Fruit fly (Drosophila melanogaster) ovary, adult (tissue): ENCODE measurements around the gene unc79.
A peak's percentile ranks its signal among the peaks of the same experiment; 100 is the strongest.

Experiments
- CG17801 ChIP-seq: fragments of 200-800 bp; optimal IDR thresholded peaks from 2 replicates; lab custom pipeline; 2019; ENCODE audit warnings: missing biosample characterization, mild to moderate bottlenecking, missing genetic modification characterization, moderate library complexity; ENCODE audit not compliant: partially characterized antibody

Gene unc79

dm6 chr3R:19229245-19229644 lies 16.7 kb downstream of the unc79 start, which contains the start of the genes CG5250 and Polr2M:
TSS of gene CG5250 (minus strand) at chr3R:19229276.
TSS of gene Polr2M (plus strand) at chr3R:19229463.
- TF ChIP-seq CG17801 (GFP tag; lab: Kevin White, UChicago) = peak; percentile 6

DNA sequence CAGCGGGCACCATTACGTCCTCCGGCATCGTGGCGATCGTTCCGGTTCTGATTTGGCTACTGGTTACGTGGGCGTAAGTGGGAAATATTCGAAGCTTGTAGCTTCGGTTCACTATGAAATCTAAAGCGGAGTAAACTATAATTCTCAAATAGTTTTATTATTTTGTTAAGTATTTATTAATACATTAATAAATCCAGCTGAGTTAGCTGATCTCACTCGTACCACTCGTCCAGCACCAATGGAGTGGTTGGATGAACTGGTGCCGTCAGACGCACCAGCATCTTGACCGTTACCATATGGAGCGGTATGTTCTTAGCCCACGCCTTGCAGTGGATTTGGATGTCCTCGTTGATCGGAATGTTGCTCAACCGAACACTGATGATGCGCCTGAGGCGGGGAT lies 17.9 kb downstream of the unc79 start, which contains the start of gene CG11703:
TSS of gene CG11703 (minus strand) at position 101 of the 400 bp plus-strand sequence.
- no peak for TF ChIP-seq CG17801 (GFP tag; lab: Kevin White, UChicago)

DNA sequence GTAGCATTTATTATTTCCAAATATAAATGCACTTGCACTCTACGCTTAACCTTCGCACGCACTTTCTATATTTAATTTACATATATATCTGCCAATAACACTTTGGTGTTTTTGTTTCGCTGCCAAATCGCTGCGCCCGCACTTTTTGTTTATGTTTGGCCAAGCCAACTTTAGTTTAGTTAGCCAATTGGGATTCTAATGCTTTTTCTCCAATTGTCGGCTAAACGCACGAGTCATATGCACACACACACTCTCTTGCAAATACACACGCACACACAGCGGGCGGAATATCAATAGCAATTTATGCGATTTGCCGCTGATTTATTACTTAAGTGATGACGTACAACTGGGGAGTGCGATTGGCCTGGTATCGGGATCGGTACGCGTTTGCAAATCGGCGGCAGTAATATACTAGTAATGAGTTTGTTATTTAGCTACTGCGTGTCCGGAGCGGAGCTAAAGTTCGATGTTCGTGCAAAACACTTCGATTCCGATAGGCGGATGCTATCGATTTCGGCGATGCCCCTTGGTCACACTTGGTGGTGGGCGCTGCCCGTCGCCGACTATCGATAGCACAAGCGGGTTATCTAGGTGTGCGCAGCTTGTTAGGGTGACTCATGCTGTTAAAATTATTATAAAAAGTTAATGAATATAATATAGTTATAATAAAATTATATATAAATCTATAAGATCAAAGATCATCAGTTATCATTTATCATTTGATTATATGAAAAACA lies 19.6 kb downstream of the unc79 start, which contains the start of gene vib:
TSS of gene vib (minus strand) at position 515 of the 737 bp plus-strand sequence.
- peak; percentile 64 for TF ChIP-seq CG17801 (GFP tag; lab: Kevin White, UChicago)

dm6 chr3R:19225446-19225955 lies 20.4 kb downstream of the unc79 start:
- no peak for TF ChIP-seq CG17801 (GFP tag; lab: Kevin White, UChicago)

DNA sequence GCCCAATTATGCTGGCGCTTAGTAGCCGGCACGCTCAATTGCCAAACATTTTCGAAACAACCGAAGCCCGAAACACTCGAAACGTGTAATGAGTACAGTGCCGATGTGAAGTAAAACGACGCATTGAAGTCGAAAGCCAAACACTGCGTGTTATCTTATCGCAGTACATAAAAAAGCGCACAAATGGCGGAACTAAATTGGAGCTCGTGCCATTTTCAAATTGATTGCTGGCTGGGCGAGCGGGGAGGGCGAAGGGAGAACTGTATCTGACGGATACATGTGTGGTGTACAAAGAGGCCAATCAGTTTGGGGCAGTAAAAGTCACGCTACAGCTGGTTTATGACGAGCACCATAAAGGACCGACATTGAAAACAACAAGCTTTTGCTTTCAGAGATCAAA lies 22.6 kb downstream of the unc79 start:
- no peak for TF ChIP-seq CG17801 (GFP tag; lab: Kevin White, UChicago)

dm6 chr3R:19221350-19221749 lies 24.6 kb downstream of the unc79 start:
- TF ChIP-seq CG17801 (GFP tag; lab: Kevin White, UChicago) = no peak

DNA sequence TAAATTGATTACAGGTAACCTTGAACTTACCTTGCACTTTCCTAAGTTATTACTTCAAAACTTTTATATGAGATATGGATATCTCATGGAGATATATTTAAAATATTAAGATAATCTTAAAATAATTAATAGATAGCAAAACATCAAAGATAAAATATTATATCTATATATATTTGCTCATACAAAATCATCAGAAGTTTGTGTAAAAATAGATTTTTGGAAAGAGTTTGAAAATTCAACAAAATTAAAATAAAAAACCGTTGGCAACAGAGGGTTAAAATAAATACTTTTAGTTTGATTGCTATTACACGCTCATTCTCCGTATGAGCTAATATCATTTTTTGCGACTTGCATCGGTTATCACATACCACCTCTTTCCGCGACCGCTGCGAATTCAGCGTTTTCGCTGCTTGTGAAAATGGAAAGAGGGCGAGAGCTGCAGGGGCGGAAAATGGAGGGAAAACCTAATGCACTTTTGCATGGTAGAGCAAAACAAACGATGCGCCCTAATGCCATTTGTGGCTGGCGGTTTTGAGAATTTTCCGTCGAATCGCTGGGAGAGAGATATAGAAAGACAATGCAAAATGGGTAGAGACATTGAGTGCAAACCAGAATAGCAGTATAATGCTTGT lies 33.3 kb downstream of the unc79 start:
- peak; percentile 47 for TF ChIP-seq CG17801 (GFP tag; lab: Kevin White, UChicago)

DNA sequence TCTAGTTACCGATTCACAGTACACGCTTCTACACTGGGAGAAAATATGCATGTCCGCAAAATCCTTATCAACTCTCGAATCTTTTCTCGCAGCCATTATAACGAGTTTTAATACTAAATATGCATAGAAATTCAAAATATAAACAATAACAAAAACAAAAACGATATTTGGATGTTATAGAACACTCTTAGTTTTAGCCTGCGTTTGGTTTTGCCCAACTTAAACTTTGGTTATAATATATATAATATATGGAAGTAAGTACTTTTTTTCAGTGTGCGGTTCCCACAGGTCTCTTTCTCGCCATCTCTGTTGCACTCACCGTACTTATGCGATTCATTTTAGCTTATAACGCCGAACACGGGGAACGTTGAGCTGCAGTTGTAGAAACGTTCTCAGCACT lies 34.2 kb downstream of the unc79 start, which contains the start of gene cry:
TSS of gene cry (plus strand) at position 377 of the 400 bp plus-strand sequence.
- TF ChIP-seq CG17801 (GFP tag; lab: Kevin White, UChicago) = peak; percentile 97

DNA sequence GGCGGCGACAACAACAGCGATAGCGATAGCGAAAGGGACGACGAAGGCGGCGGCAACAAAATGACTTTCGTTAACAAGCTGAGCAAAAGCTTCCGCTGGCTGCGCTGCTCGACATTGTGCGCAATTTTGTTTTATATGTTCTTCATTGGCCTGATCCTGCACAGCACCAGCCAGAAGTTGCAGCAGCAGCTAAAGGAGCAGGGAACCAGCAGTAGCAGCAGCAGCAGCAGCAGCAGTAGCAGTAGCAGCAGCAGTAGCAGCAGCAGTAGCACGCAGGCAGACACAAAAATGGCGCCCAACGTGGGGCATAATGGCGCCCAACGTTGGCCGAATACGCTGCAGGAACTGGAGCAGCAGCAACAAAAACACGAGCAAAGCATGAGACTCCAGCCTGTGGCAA lies 55.9 kb downstream of the unc79 start:
- TF ChIP-seq CG17801 (GFP tag; lab: Kevin White, UChicago) = no peak

DNA sequence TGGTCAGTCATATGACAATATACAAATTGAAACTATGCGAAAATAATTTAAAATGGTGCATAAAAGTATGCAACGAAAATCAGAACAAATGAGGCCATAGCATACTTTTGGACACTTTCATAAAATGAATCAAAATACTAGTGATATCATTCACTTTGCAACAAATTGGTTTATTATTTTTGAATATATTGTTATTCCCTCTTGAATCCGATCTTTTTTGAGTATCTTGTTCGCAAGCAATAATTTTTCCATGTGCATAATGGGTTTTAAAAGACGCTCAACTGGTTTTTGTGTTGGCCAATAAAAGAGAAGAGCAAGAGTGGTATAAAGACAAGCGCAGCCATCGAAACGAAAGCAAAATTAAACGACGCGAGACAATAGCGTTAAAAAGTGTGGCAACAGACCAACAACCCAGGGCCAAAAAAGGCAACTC lies 58.2 kb downstream of the unc79 start:
- TF ChIP-seq CG17801 (GFP tag; lab: Kevin White, UChicago) = no peak

DNA sequence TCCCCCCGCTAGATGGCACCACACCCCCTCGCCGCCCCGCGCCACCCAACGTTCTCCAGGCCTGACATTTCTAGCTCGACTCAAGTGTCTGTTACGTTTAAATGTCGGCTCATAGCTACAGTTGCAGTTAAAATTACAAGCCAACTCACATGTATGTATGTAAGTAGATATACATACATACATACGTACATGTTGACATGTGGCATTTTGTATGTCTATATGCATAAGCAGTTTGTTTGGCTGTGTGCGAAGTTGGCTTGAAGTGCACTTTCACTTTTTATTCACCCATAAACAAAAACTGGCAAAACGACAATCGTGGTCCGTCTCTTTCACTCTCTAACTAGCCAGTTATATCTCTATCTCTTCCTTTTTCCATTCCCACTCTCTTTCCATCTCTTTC lies 63.1 kb downstream of the unc79 start:
- no peak for TF ChIP-seq CG17801 (GFP tag; lab: Kevin White, UChicago)

DNA sequence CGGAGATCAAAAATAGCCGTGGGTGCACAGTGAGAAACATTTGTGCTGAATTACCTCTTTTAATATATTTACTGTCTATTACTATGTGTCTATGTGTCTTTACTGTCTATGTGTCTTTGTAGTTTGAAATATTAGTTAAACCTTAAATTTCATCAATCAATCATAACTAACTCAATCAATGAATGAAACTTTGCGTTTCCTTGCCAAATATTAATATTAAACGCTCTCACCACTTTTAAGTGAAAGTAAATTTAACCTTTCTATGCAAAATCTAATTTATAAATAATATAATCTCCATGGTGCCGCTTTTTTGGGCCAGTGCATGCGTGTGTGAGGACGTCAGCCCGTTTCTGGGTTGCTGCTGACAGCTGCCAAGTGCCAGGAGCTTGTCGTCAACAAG lies 64.7 kb downstream of the unc79 start:
- no peak for TF ChIP-seq CG17801 (GFP tag; lab: Kevin White, UChicago)
